Worm (Caenorhabditis elegans): Measurements from ENCODE around the gene B0410.3.

DNA sequence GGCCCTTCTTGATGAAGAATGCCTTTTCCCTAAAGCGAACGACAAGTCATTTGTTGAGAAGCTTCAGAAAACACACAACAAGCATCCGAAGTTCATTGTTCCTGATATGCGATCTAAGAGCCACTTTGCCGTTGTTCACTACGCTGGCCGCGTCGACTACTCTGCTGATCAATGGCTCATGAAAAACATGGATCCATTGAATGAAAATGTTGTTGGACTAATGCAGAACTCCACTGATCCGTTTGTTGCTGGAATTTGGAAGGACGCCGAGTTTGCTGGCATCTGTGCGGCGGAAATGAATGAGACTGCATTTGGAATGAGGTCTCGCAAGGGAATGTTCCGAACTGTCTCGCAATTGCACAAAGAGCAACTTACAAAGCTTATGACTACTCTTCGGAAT is 21.4 kb upstream of the B0410.3 start:
- no peak for TF ChIP-seq T22C8.4 (GFP tag; IDR thresholded peaks at IDR 0.05)
- TF ChIP-seq ztf-29 (GFP tag; IDR thresholded peaks at IDR 0.05), result no peak
- TF ChIP-seq med-1 (GFP tag; optimal IDR thresholded peaks at IDR 0.05; ENCODE audit: insufficient read depth), result no peak

Data from whole organism, midembryonic.